Fruit fly (Drosophila melanogaster) whole organism, embryonic: ENCODE measurements around the gene upd2.

ENCODE experiments used
- Asciz ChIP-seq: fragments of 200-800 bp; sonication (Bioruptor generic); optimal IDR thresholded peaks from 2 replicates; lab custom pipeline; 2017; ENCODE audit warnings: missing biosample characterization, mild to moderate bottlenecking, missing genetic modification characterization, missing genetic modification reagents
- BEAF-32 ChIP-seq: fragments of 200-800 bp; sonication (Bioruptor generic); optimal IDR thresholded peaks from 3 replicates; lab custom pipeline; 2017; ENCODE audit warnings: missing biosample characterization, missing genetic modification characterization, mild to moderate bottlenecking, moderate library complexity, missing genetic modification reagents
- CG10462 ChIP-seq: fragments of 200-800 bp; sonication (Bioruptor generic); optimal IDR thresholded peaks from 2 replicates; lab custom pipeline; 2016; ENCODE audit warnings: missing biosample characterization, missing genetic modification characterization
- CG10979 ChIP-seq: fragments of 200-800 bp; sonication (Bioruptor generic); optimal IDR thresholded peaks from 2 replicates; lab custom pipeline; 2018; ENCODE audit warnings: missing biosample characterization, mild to moderate bottlenecking, missing genetic modification characterization, moderate library complexity
- CG11695 ChIP-seq: fragments of 200-800 bp; sonication (Bioruptor generic); IDR thresholded peaks from 3 replicates; pipeline ENCODE4 v1.3.6; 2022; ENCODE audit warnings: missing biosample characterization, missing genetic modification characterization
- CG11723 ChIP-seq: fragments of 200-800 bp; sonication (Bioruptor generic); optimal IDR thresholded peaks from 2 replicates; lab custom pipeline; 2017; ENCODE audit warnings: missing biosample characterization, mild to moderate bottlenecking, missing genetic modification characterization
- CG13123 ChIP-seq: fragments of 200-800 bp; sonication (Bioruptor generic); optimal IDR thresholded peaks from 2 replicates; lab custom pipeline; 2016; ENCODE audit warnings: missing biosample characterization, missing genetic modification characterization
- CG13894 ChIP-seq: fragments of 200-800 bp; sonication (Bioruptor generic); optimal IDR thresholded peaks from 3 replicates; lab custom pipeline; 2018; ENCODE audit warnings: missing biosample characterization, mild to moderate bottlenecking, missing genetic modification characterization, moderate library complexity
- CG14710 ChIP-seq: fragments of 200-800 bp; sonication (Bioruptor generic); optimal IDR thresholded peaks from 3 replicates; lab custom pipeline; 2019; ENCODE audit warnings: missing biosample characterization, mild to moderate bottlenecking, missing genetic modification characterization, moderate library complexity
- CG15073 ChIP-seq: fragments of 200-800 bp; sonication (Bioruptor generic); optimal IDR thresholded peaks from 2 replicates; lab custom pipeline; 2016; ENCODE audit warnings: missing biosample characterization, missing genetic modification characterization
- CG15601 ChIP-seq: fragments of 200-800 bp; sonication (Bioruptor generic); optimal IDR thresholded peaks from 3 replicates; lab custom pipeline; 2019; ENCODE audit warnings: missing biosample characterization, mild to moderate bottlenecking, missing genetic modification characterization, moderate library complexity
- CG15696 ChIP-seq: fragments of 200-800 bp; sonication (Bioruptor generic); optimal IDR thresholded peaks from 2 replicates; lab custom pipeline; 2019; ENCODE audit warnings: missing biosample characterization, mild to moderate bottlenecking, missing genetic modification characterization, moderate library complexity
- CG16863 ChIP-seq: fragments of 200-800 bp; sonication (Bioruptor generic); optimal IDR thresholded peaks from 3 replicates; lab custom pipeline; 2016; ENCODE audit warnings: missing biosample characterization, missing genetic modification characterization
- CG17829 ChIP-seq: fragments of 200-800 bp; optimal IDR thresholded peaks from 2 replicates; lab custom pipeline; 2019; ENCODE audit warnings: missing biosample characterization, mild to moderate bottlenecking, missing genetic modification characterization, moderate library complexity
- CG18011 ChIP-seq: fragments of 200-800 bp; sonication (Bioruptor generic); optimal IDR thresholded peaks from 2 replicates; lab custom pipeline; 2017; ENCODE audit warnings: missing biosample characterization, missing genetic modification characterization, mild to moderate bottlenecking, moderate library complexity, missing genotype
- CG18262 ChIP-seq: fragments of 200-800 bp; optimal IDR thresholded peaks from 3 replicates; lab custom pipeline; 2019; ENCODE audit warnings: missing biosample characterization, mild to moderate bottlenecking, missing genetic modification characterization, moderate library complexity
- CG2202 ChIP-seq: fragments of 200-800 bp; sonication (Bioruptor generic); optimal IDR thresholded peaks from 2 replicates; lab custom pipeline; 2018; ENCODE audit warnings: missing biosample characterization, mild to moderate bottlenecking, missing genetic modification characterization
- CG32772 ChIP-seq: fragments of 200-800 bp; sonication (Bioruptor generic); IDR thresholded peaks from 2 replicates; pipeline ENCODE4 v1.3.6; 2022; ENCODE audit warnings: missing biosample characterization, missing genetic modification characterization
- CG3281 ChIP-seq: fragments of 200-800 bp; sonication (Bioruptor generic); optimal IDR thresholded peaks from 3 replicates; lab custom pipeline; 2017; ENCODE audit warnings: missing biosample characterization, mild to moderate bottlenecking, missing genetic modification characterization
- CG3838 ChIP-seq: fragments of 200-800 bp; sonication (Bioruptor generic); optimal IDR thresholded peaks from 3 replicates; lab custom pipeline; 2016; ENCODE audit warnings: missing biosample characterization, missing genetic modification characterization
- CG4820 ChIP-seq: fragments of 200-800 bp; sonication (Bioruptor generic); optimal IDR thresholded peaks from 3 replicates; lab custom pipeline; 2016; ENCODE audit warnings: missing biosample characterization, missing genetic modification characterization
- CG4854 ChIP-seq: fragments of 200-800 bp; sonication (Bioruptor generic); optimal IDR thresholded peaks from 2 replicates; lab custom pipeline; 2016; ENCODE audit warnings: missing biosample characterization, missing genetic modification characterization, inconsistent platforms
- CG6654 ChIP-seq: fragments of 200-800 bp; sonication (Bioruptor generic); optimal IDR thresholded peaks from 2 replicates; lab custom pipeline; 2017; ENCODE audit warnings: missing biosample characterization, mild to moderate bottlenecking, missing genetic modification characterization
- CTCF ChIP-seq: fragments of 200-800 bp; sonication (Bioruptor generic); optimal IDR thresholded peaks from 2 replicates; lab custom pipeline; 2017; ENCODE audit warnings: missing biosample characterization, mild to moderate bottlenecking, missing genetic modification characterization, moderate library complexity
- E2f1 ChIP-seq: fragments of 200-800 bp; sonication (Bioruptor generic); IDR thresholded peaks from 2 replicates; pipeline ENCODE4 v1.3.6; 2022; ENCODE audit warnings: missing biosample characterization, missing genetic modification characterization
- E2f2 ChIP-seq: fragments of 200-800 bp; sonication (Bioruptor generic); IDR thresholded peaks from 2 replicates; pipeline ENCODE4 v1.3.6; 2022; ENCODE audit warnings: missing biosample characterization, missing genetic modification characterization
- Elba2 ChIP-seq: fragments of 200-800 bp; sonication (Bioruptor generic); optimal IDR thresholded peaks from 3 replicates; lab custom pipeline; 2016; ENCODE audit warnings: missing biosample characterization, missing genetic modification characterization
- Ets65A ChIP-seq: fragments of 200-800 bp; sonication (Bioruptor generic); peaks from one replicate; lab custom pipeline; 2016; ENCODE audit warnings: missing biosample characterization, missing genetic modification characterization
- HmgD ChIP-seq: fragments of 200-800 bp; sonication (Bioruptor generic); optimal IDR thresholded peaks from 3 replicates; lab custom pipeline; 2016; ENCODE audit warnings: missing biosample characterization, missing genetic modification characterization
- Hr39 ChIP-seq: fragments of >200 bp; optimal IDR thresholded peaks from 2 replicates; lab custom pipeline; 2017
- Mad ChIP-seq: fragments of 200-800 bp; sonication (Bioruptor generic); optimal IDR thresholded peaks from 2 replicates; lab custom pipeline; 2016; ENCODE audit warnings: missing biosample characterization, missing genetic modification characterization
- NK7.1 ChIP-seq: fragments of 200-800 bp; sonication (Bioruptor generic); optimal IDR thresholded peaks from 3 replicates; lab custom pipeline; 2016; ENCODE audit warnings: missing biosample characterization, missing genetic modification characterization
- Nf-YA ChIP-seq: fragments of 200-800 bp; sonication (Bioruptor generic); IDR thresholded peaks from 2 replicates; pipeline ENCODE4 v1.3.6; 2022; ENCODE audit warnings: missing biosample characterization, missing genetic modification characterization
- Poxn ChIP-seq: fragments of 200-800 bp; sonication (Bioruptor generic); IDR thresholded peaks from 2 replicates; pipeline ENCODE4 v1.3.6; 2022; ENCODE audit warnings: missing biosample characterization, missing genetic modification characterization
- ash1 ChIP-seq: fragments of 200-800 bp; sonication (Bioruptor generic); optimal IDR thresholded peaks from 2 replicates; lab custom pipeline; 2018; ENCODE audit warnings: missing biosample characterization, mild to moderate bottlenecking, missing genetic modification characterization
- cato ChIP-seq: fragments of 200-800 bp; sonication (Bioruptor generic); optimal IDR thresholded peaks from 2 replicates; lab custom pipeline; 2016; ENCODE audit warnings: missing biosample characterization, missing genetic modification characterization, borderline replicate concordance
- chm ChIP-seq: fragments of 200-800 bp; sonication (Bioruptor generic); IDR thresholded peaks from 2 replicates; pipeline ENCODE4 v1.3.6; 2022; ENCODE audit warnings: missing biosample characterization, missing genetic modification characterization
- corto ChIP-seq: fragments of 200-800 bp; sonication (Bioruptor generic); optimal IDR thresholded peaks from 2 replicates; lab custom pipeline; 2016; ENCODE audit warnings: missing biosample characterization, mild to moderate bottlenecking, missing genetic modification characterization, moderate library complexity
- dati ChIP-seq: fragments of 200-800 bp; sonication (Bioruptor generic); IDR thresholded peaks from 2 replicates; pipeline ENCODE4 v1.3.6; 2022; ENCODE audit warnings: missing biosample characterization, missing genetic modification characterization
- ems ChIP-seq: fragments of 200-800 bp; sonication (Bioruptor generic); optimal IDR thresholded peaks from 3 replicates; lab custom pipeline; 2016; ENCODE audit warnings: missing biosample characterization, missing genetic modification characterization
- fd3F ChIP-seq: fragments of 200-800 bp; sonication (Bioruptor generic); optimal IDR thresholded peaks from 2 replicates; lab custom pipeline; 2018; ENCODE audit warnings: missing biosample characterization, mild to moderate bottlenecking, missing genetic modification characterization, moderate library complexity
- gfzf ChIP-seq: fragments of 200-800 bp; sonication (Bioruptor generic); optimal IDR thresholded peaks from 2 replicates; lab custom pipeline; 2016; ENCODE audit warnings: missing biosample characterization, mild to moderate bottlenecking, missing genetic modification characterization, moderate library complexity
- kay ChIP-seq: fragments of 200-800 bp; sonication (Bioruptor generic); optimal IDR thresholded peaks from 2 replicates; lab custom pipeline; 2016; ENCODE audit warnings: missing biosample characterization, missing genetic modification characterization
- luna ChIP-seq: fragments of 200-800 bp; sonication (Bioruptor generic); optimal IDR thresholded peaks from 2 replicates; lab custom pipeline; 2016; ENCODE audit warnings: missing biosample characterization, missing genetic modification characterization
- mirr ChIP-seq: fragments of 200-800 bp; sonication (Bioruptor generic); optimal IDR thresholded peaks from 3 replicates; lab custom pipeline; 2018; ENCODE audit warnings: missing biosample characterization, mild to moderate bottlenecking, missing genetic modification characterization
- nau ChIP-seq: fragments of 200-800 bp; sonication (Bioruptor generic); optimal IDR thresholded peaks from 3 replicates; lab custom pipeline; 2017; ENCODE audit warnings: missing biosample characterization, mild to moderate bottlenecking, missing genetic modification characterization, missing genetic modification reagents
- nmo ChIP-seq: fragments of 200-800 bp; sonication (Bioruptor generic); optimal IDR thresholded peaks from 2 replicates; lab custom pipeline; 2018; ENCODE audit warnings: missing biosample characterization, mild to moderate bottlenecking, missing genetic modification characterization, moderate library complexity
- odd ChIP-seq: fragments of 200-800 bp; sonication (Bioruptor generic); optimal IDR thresholded peaks from 2 replicates; lab custom pipeline; 2017; ENCODE audit warnings: missing biosample characterization, mild to moderate bottlenecking, missing genetic modification characterization
- sd ChIP-seq: fragments of 200-800 bp; sonication (Bioruptor generic); optimal IDR thresholded peaks from 3 replicates; lab custom pipeline; 2018; ENCODE audit warnings: missing biosample characterization, mild to moderate bottlenecking, missing genetic modification characterization, moderate library complexity

upd2 gene

DNA sequence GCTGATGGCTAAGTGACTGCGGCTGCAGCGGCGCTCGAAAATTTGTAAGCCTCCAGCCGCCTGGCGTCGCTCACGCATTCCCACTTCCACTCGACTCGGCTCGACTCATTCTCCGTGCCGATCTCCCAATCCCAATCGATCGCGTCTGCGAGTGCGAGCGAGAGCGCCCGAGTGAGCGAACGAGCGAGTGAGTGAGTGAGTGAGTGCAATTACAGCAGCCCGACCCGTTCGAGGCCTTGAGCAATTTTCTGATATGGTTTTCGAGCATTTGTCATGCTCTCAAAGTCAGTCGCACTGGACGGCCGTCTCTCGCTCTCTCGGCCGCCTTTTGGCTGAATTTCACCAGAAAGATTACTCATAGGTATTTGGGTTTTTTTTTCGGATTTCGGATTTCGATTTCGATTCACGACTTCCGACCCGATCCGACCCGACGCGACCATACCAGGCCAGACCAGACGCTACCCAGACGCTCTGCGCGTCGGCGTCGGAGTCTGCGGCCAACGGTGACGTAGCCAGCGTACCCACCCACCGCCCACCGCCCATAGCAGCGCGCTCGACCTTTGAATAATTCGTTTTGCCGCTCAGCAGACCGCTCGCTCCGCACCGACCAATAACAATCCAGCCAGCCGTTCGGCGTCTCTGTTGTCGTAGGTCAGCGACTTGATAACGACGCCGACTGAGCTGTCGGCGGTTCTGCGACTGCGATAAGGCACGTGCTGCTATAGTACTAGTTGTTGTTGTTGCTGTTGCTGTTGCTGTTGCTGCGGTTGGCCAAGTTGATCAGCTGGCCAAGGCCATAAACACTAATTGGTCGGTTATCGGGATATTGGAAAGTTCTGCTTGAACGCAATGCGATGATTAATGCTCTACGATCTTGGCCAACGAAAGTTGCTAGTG lies 540 bp upstream of the upd2 start (continued):
- TF ChIP-seq CG11723 (GFP tag; lab: Kevin White, UChicago), result no peak
- TF ChIP-seq luna (GFP tag; lab: Kevin White, UChicago), result no peak
- TF ChIP-seq Asciz (GFP tag; lab: Kevin White, UChicago), result no peak
- no peak for TF ChIP-seq CG10462 (GFP tag; lab: Kevin White, UChicago)
- TF ChIP-seq sd, result peak; percentile 73
- TF ChIP-seq mirr (GFP tag; lab: Kevin White, UChicago), result no peak
- no peak for TF ChIP-seq ems (GFP tag; lab: Kevin White, UChicago)
- TF ChIP-seq HmgD, result no peak
- TF ChIP-seq Mad, result no peak
- no peak for TF ChIP-seq CG3281 (GFP tag; lab: Kevin White, UChicago)
- no peak for TF ChIP-seq CG15696 (tag; lab: Kevin White, UChicago)
- no peak for TF ChIP-seq CG13894
- no peak for TF ChIP-seq NK7.1

DNA sequence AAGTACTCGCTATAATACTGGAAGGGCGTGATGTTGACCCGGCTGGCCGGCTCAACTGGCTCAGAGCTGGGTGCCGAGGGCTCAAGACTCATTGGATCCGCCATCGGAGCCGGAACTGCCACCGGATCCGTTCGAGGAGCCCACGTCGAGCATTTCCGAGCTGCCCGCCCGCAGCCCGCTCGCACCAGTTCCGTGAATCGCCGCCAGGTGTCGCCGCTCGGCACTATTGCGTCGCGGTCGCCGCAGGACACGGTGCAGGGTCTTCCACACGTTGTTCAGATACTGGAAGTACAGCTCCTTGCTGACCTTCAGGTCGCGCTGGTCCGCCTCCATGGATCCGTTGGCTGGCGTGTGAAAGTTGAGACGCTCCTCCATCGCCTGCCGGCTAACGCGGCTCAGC lies 1.8 kb downstream of the upd2 start:
- TF ChIP-seq CG4820 (no peak), Ets65A (GFP tag; lab: Kevin White, UChicago) (peak; percentile 28), CG2202 (no peak), corto (GFP tag; lab: Kevin White, UChicago) (no peak), CG11695 (GFP tag; lab: Robert Waterston, UW) (no peak), cato (GFP tag; lab: Kevin White, UChicago) (no peak), dati (GFP tag; lab: Robert Waterston, UW) (no peak), CG10979 (tag; lab: Kevin White, UChicago) (peak; percentile 15), CTCF (GFP tag; lab: Kevin White, UChicago) (peak; percentile 82), CG15601 (tag; lab: Kevin White, UChicago) (no peak), fd3F (no peak), BEAF-32 (no peak), CG6654 (GFP tag; lab: Kevin White, UChicago) (no peak), nmo (no peak)

DNA sequence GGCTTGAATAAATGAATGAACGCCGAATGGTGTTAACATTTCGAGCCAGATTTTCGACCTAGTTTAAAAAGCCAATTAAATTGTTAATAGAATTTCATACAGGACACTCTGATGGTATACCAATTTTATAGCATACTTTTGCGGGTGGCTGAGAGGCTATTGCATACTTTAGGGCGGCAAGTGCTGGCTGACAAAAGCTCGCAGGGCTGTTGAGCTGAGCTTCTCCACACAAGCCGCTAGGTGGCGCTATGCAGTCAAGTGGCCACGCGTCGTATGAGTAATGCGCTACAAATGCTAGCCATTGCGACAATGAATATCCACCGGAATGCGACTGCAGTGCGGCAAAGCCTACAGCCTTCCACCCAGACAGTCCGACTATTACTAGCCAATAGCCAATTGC lies 3.8 kb downstream of the upd2 start:
- TF ChIP-seq odd (no peak), CG4854 (GFP tag; lab: Kevin White, UChicago) (no peak), Hr39 (no peak), CG11723 (GFP tag; lab: Kevin White, UChicago) (no peak), CG17829 (peak; percentile 30), CG32772 (GFP tag; lab: Robert Waterston, UW) (no peak), CG14710 (tag; lab: Kevin White, UChicago) (peak; percentile 19), gfzf (GFP tag; lab: Kevin White, UChicago) (no peak), CG16863 (GFP tag; lab: Kevin White, UChicago) (no peak), E2f2 (GFP tag; lab: Robert Waterston, UW) (no peak), nau (GFP tag; lab: Kevin White, UChicago) (no peak), Nf-YA (GFP tag; lab: Robert Waterston, UW) (no peak), Elba2 (GFP tag; lab: Kevin White, UChicago) (no peak), CG15073 (GFP tag; lab: Kevin White, UChicago) (no peak), CG18011 (peak; percentile 97), kay (GFP tag; lab: Kevin White, UChicago) (peak; percentile 86), E2f1 (no peak), CG3838 (GFP tag; lab: Kevin White, UChicago) (no peak), chm (GFP tag; lab: Robert Waterston, UW) (no peak), ash1 (no peak), CG4820 (no peak), Poxn (GFP tag; lab: Robert Waterston, UW) (no peak), CG13123 (GFP tag; lab: Kevin White, UChicago) (no peak), CG18262 (tag; lab: Kevin White, UChicago) (peak; percentile 3)
